Worm (Caenorhabditis elegans): ENCODE results near the gene Y43B11AL.1.

Y43B11AL.1 gene

DNA sequence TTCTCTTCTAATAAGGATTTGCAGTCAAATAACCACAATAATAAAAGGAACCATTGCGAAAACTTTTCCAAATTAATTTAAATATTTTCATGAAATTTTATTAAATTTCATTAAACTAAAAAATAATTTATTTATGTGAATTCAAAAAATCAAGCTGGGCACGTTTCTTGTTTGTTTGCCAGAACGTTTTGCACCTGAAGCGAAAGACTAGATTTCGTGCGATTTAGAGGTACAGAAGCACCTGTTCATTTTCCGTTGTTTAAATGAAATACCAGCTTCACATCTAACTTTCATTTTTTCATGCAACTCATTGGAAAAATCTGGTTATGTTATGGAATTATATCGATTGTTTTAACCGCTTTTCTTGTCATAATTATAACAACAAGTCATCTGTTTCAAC lies 7.0 kb downstream of the Y43B11AL.1 start, which contains the start of gene srg-48:
Gene srg-48, plus strand, starts transcription at position 301 of the 400 bp plus-strand sequence.
- no peak for TF ChIP-seq hpl-2 (GFP tag; optimal IDR thresholded peaks at IDR 0.05)
- no peak for TF ChIP-seq nhr-84 (tag; optimal IDR thresholded peaks at IDR 0.05)

DNA sequence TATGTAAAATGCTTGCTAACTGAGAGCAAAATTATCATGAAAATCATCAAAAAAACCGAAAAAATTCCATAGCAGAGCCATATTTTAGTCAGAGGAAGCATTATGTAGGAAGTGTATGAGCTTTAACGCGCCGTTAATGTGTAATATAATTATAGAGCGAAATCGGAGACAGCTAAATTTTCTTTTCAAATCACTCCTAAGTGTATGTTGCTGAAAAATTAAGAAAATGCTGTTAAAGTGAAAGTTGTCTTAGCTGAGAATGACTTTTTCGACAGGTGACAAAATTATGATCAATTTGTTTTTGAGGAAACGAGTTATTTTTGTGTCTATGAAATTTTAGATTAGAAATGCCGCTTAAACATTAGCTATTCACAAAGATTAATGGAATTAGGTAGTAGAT lies 9.9 kb downstream of the Y43B11AL.1 start, which contains the start of gene srg-50:
Gene srg-50, minus strand, starts transcription at position 101 of the 400 bp plus-strand sequence.
- TF ChIP-seq lir-3 (tag; optimal IDR thresholded peaks at IDR 0.05; ENCODE audit: poor library complexity), result no peak
- no peak for TF ChIP-seq hlh-17 (GFP tag; optimal IDR thresholded peaks at IDR 0.05; ENCODE audit: borderline replicate concordance)
- TF ChIP-seq alr-1 (tag; optimal IDR thresholded peaks at IDR 0.05; ENCODE audit: borderline replicate concordance), result no peak
- no peak for TF ChIP-seq elt-3 (tag; optimal IDR thresholded peaks at IDR 0.05)
- no peak for TF ChIP-seq nhr-77 (tag; optimal IDR thresholded peaks at IDR 0.05)
- no peak for TF ChIP-seq ces-1 (GFP tag; optimal IDR thresholded peaks at IDR 0.05)
- no peak for TF ChIP-seq ceh-82 (tag; optimal IDR thresholded peaks at IDR 0.05)
- TF ChIP-seq C04F5.9 (tag; optimal IDR thresholded peaks at IDR 0.05), result no peak
- TF ChIP-seq skn-1 (tag; optimal IDR thresholded peaks at IDR 0.05), result no peak
- TF ChIP-seq jun-1 (tag; optimal IDR thresholded peaks at IDR 0.05), result no peak

DNA sequence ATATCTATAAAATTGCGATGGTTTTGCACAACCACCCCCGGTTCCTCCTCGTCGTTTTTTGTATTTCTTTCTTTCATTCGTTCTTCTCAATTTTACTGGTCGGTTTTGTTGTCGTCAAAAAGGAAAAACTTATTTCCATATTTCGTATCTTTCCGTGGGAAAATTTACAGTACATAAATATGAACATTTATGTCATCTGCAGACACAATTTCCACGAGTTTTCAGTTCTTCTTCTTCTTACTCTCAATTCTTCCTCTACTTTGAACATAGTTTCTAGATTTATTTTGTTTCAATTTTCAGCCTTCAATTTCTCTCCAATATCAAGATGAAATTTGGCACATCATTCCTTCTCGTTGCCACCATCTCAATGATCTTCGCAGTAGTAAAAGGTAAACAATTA lies 16.1 kb downstream of the Y43B11AL.1 start, which contains the start of gene Y43B11AR.1:
Gene Y43B11AR.1, plus strand, starts transcription at position 301 of the 400 bp plus-strand sequence.
- TF ChIP-seq pax-3 (tag; optimal IDR thresholded peaks at IDR 0.05) (no peak), lir-3 (tag; optimal IDR thresholded peaks at IDR 0.05; ENCODE audit: poor library complexity) (no peak), lin-14 (GFP tag; optimal IDR thresholded peaks at IDR 0.05) (no peak), sox-4 (tag; optimal IDR thresholded peaks at IDR 0.05) (no peak), zag-1 (tag; optimal IDR thresholded peaks at IDR 0.05) (no peak), swsn-7 (tag; optimal IDR thresholded peaks at IDR 0.05) (no peak), egl-13 (tag; optimal IDR thresholded peaks at IDR 0.05) (no peak), sup-37 (GFP tag; optimal IDR thresholded peaks at IDR 0.05) (no peak)

DNA sequence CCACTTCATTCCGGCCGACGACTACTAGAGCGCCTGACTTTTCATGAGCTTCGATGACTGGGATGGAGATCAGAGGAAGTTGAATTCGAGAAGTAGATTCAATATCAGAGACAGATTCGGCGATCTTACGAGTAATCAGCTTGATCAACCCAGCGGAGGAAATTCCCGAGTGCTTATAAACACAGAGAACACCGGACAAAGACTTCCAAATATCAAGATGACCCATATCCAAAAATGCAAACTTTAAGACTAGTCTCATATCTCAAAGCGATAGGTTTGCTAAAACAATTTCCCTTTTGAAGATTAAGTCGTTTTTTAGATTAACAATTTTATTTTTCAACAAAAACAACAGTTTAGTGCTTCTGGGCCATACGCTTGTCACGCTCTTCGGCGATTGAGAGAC lies 18.3 kb downstream of the Y43B11AL.1 start, which contains the start of gene Y43B11AR.3:
Gene Y43B11AR.3, minus strand, starts transcription at position 335 of the 403 bp plus-strand sequence.
- no peak for TF ChIP-seq ceh-82 (tag; optimal IDR thresholded peaks at IDR 0.05)
- peak; percentile 34 for TF ChIP-seq nhr-90 (tag; optimal IDR thresholded peaks at IDR 0.05; ENCODE audit: poor library complexity)
- TF ChIP-seq jun-1 (tag; optimal IDR thresholded peaks at IDR 0.05), result no peak
- TF ChIP-seq pax-3 (tag; optimal IDR thresholded peaks at IDR 0.05), result no peak
- no peak for TF ChIP-seq elt-2 (tag; optimal IDR thresholded peaks at IDR 0.05)
- no peak for TF ChIP-seq hpl-2 (GFP tag; optimal IDR thresholded peaks at IDR 0.05)
- TF ChIP-seq ama-1 (optimal IDR thresholded peaks at IDR 0.05), result peak; percentile 49
- TF ChIP-seq nhr-11 (tag; optimal IDR thresholded peaks at IDR 0.05), result no peak
- TF ChIP-seq dsc-1 (tag; optimal IDR thresholded peaks at IDR 0.05), result no peak
- no peak for TF ChIP-seq hlh-17 (GFP tag; optimal IDR thresholded peaks at IDR 0.05; ENCODE audit: borderline replicate concordance)
- TF ChIP-seq lin-35 (GFP tag; optimal IDR thresholded peaks at IDR 0.05), result no peak
- no peak for TF ChIP-seq xbp-1 (tag; optimal IDR thresholded peaks at IDR 0.05)
- TF ChIP-seq efl-1 (optimal IDR thresholded peaks at IDR 0.05), result peak; percentile 9 to 12
- peak in 1 of 2 experiments; percentile 22 for TF ChIP-seq efl-1 (GFP tag; optimal IDR thresholded peaks at IDR 0.05 in 1 of 2)
- peak in 1 of 2 experiments; percentile 14 for TF ChIP-seq lsy-2 (tag; optimal IDR thresholded peaks at IDR 0.05)
- TF ChIP-seq lin-15B (tag; optimal IDR thresholded peaks at IDR 0.05), result no peak
- no peak for TF ChIP-seq ets-5 (GFP tag; IDR thresholded peaks at IDR 0.05)
- peak; percentile 30 for TF ChIP-seq rnt-1 (tag; optimal IDR thresholded peaks at IDR 0.05)
- TF ChIP-seq grh-1 (GFP tag; IDR thresholded peaks at IDR 0.05), result no peak
- TF ChIP-seq lin-13 (GFP tag; optimal IDR thresholded peaks at IDR 0.05), result no peak
- TF ChIP-seq nhr-85 (tag), result peak; percentile 56
- TF ChIP-seq nhr-71 (tag; optimal IDR thresholded peaks at IDR 0.05), result peak; percentile 46
- TF ChIP-seq aly-2 (tag; optimal IDR thresholded peaks at IDR 0.05), result peak; percentile 78
- TF ChIP-seq C04F5.9 (tag; optimal IDR thresholded peaks at IDR 0.05), result no peak
- no peak for TF ChIP-seq nhr-12 (tag; optimal IDR thresholded peaks at IDR 0.05)
- peak; percentile 8 for TF ChIP-seq nhr-47 (tag; optimal IDR thresholded peaks at IDR 0.05)
- no peak for TF ChIP-seq nhr-28 (tag; optimal IDR thresholded peaks at IDR 0.05)
- no peak for TF ChIP-seq elt-3 (tag; optimal IDR thresholded peaks at IDR 0.05)
- TF ChIP-seq skn-1 (tag; optimal IDR thresholded peaks at IDR 0.05), result no peak
- TF ChIP-seq nhr-237 (tag; optimal IDR thresholded peaks at IDR 0.05), result no peak
- TF ChIP-seq Y116A8C.19 (tag; optimal IDR thresholded peaks at IDR 0.05; ENCODE audit: borderline replicate concordance), result no peak
- TF ChIP-seq zag-1 (tag; optimal IDR thresholded peaks at IDR 0.05), result no peak
- no peak for TF ChIP-seq dpl-1 (GFP tag; optimal IDR thresholded peaks at IDR 0.05)
- TF ChIP-seq mep-1 (tag; optimal IDR thresholded peaks at IDR 0.05), result no peak
- TF ChIP-seq ceh-88 (GFP tag; IDR thresholded peaks at IDR 0.05), result no peak
- no peak for TF ChIP-seq unc-130 (tag; optimal IDR thresholded peaks at IDR 0.05)

Data from whole organism, L1 larva.